Fruit fly (Drosophila melanogaster) whole organism, embryonic: Measurements from ENCODE around the gene ninaE.

Experiments used
- Atf-2 ChIP-seq: fragments of 200-800 bp; sonication (Bioruptor generic); optimal IDR thresholded peaks from 2 replicates; lab custom pipeline; 2016; ENCODE audit warnings: missing biosample characterization, missing genetic modification characterization
- BEAF-32 ChIP-seq: fragments of 200-800 bp; sonication (Bioruptor generic); optimal IDR thresholded peaks from 3 replicates; lab custom pipeline; 2017; ENCODE audit warnings: missing biosample characterization, missing genetic modification characterization, mild to moderate bottlenecking, moderate library complexity, missing genetic modification reagents
- CG10209 ChIP-seq: fragments of 200-800 bp; sonication (Bioruptor generic); optimal IDR thresholded peaks from 3 replicates; lab custom pipeline; 2017; ENCODE audit warnings: missing biosample characterization, mild to moderate bottlenecking, missing genetic modification characterization, missing genetic modification reagents
- CG10959 ChIP-seq: fragments of 200-800 bp; sonication (Bioruptor generic); IDR thresholded peaks from 2 replicates; pipeline ENCODE4 v1.3.6; 2022; ENCODE audit warnings: missing biosample characterization, missing genetic modification characterization
- CG11504 ChIP-seq: fragments of 200-800 bp; sonication (Bioruptor generic); optimal IDR thresholded peaks from 3 replicates; lab custom pipeline; 2019; ENCODE audit warnings: missing biosample characterization, mild to moderate bottlenecking, missing genetic modification characterization, moderate library complexity
- CG1233 ChIP-seq: fragments of 200-800 bp; sonication (Bioruptor generic); optimal IDR thresholded peaks from 4 replicates; lab custom pipeline; 2018; ENCODE audit warnings: missing biosample characterization, mild to moderate bottlenecking, missing genetic modification characterization
- CG12659 ChIP-seq: fragments of 200-800 bp; sonication (Bioruptor generic); optimal IDR thresholded peaks from 3 replicates; lab custom pipeline; 2017; ENCODE audit warnings: mild to moderate bottlenecking, missing biosample characterization, missing genetic modification reagents, missing genetic modification characterization
- CG13624 ChIP-seq: fragments of 200-800 bp; sonication (Bioruptor generic); optimal IDR thresholded peaks from 2 replicates; lab custom pipeline; 2016; ENCODE audit warnings: missing biosample characterization, missing genetic modification characterization
- CG14441 ChIP-seq: fragments of 200-800 bp; sonication (Bioruptor generic); IDR thresholded peaks from 2 replicates; pipeline ENCODE4 v1.3.6; 2022; ENCODE audit warnings: missing biosample characterization, missing genetic modification characterization
- CG16779 ChIP-seq: fragments of 200-800 bp; sonication (Bioruptor generic); IDR thresholded peaks from 2 replicates; pipeline ENCODE4 v1.3.6; 2022; ENCODE audit warnings: missing biosample characterization, missing genetic modification characterization
- CG16863 ChIP-seq: fragments of 200-800 bp; sonication (Bioruptor generic); optimal IDR thresholded peaks from 3 replicates; lab custom pipeline; 2016; ENCODE audit warnings: missing biosample characterization, missing genetic modification characterization
- CG1832 ChIP-seq: fragments of 200-800 bp; sonication (Bioruptor generic); optimal IDR thresholded peaks from 2 replicates; lab custom pipeline; 2017; ENCODE audit warnings: missing biosample characterization, mild to moderate bottlenecking, missing genetic modification characterization, inconsistent platforms
- CG2202 ChIP-seq: fragments of 200-800 bp; sonication (Bioruptor generic); optimal IDR thresholded peaks from 2 replicates; lab custom pipeline; 2018; ENCODE audit warnings: missing biosample characterization, mild to moderate bottlenecking, missing genetic modification characterization
- CG31388 ChIP-seq: fragments of 200-800 bp; sonication (Bioruptor generic); optimal IDR thresholded peaks from 2 replicates; lab custom pipeline; 2016; ENCODE audit warnings: missing biosample characterization, missing genetic modification characterization
- CG32767 ChIP-seq: fragments of 200-800 bp; sonication (Bioruptor generic); IDR thresholded peaks from 2 replicates; pipeline ENCODE4 v1.3.6; 2022; ENCODE audit warnings: missing biosample characterization, missing genetic modification characterization
- CG34422 ChIP-seq: fragments of 200-800 bp; sonication (Bioruptor generic); IDR thresholded peaks from 3 replicates; pipeline ENCODE4 v1.3.6; 2022; ENCODE audit warnings: missing biosample characterization, missing genetic modification characterization
- CG42726 ChIP-seq: fragments of 200-800 bp; sonication (Bioruptor generic); IDR thresholded peaks from 2 replicates; pipeline ENCODE4 v1.3.6; 2022; ENCODE audit warnings: missing biosample characterization, missing genetic modification characterization; ENCODE audit not compliant: partially characterized antibody
- CG43689 ChIP-seq: fragments of 200-800 bp; sonication (Bioruptor generic); IDR thresholded peaks from 2 replicates; pipeline ENCODE4 v1.3.6; 2022; ENCODE audit warnings: missing biosample characterization, missing genetic modification characterization
- CG6689 ChIP-seq: fragments of 200-800 bp; sonication (Bioruptor generic); IDR thresholded peaks from 2 replicates; pipeline ENCODE4 v1.3.6; 2022; ENCODE audit warnings: missing biosample characterization, missing genetic modification characterization
- CG8924 ChIP-seq: fragments of 200-800 bp; optimal IDR thresholded peaks from 3 replicates; lab custom pipeline; 2019; ENCODE audit warnings: missing biosample characterization, mild to moderate bottlenecking, missing genetic modification characterization, moderate library complexity
- H2.0 ChIP-seq: fragments of 200-800 bp; sonication (Bioruptor generic); IDR thresholded peaks from 2 replicates; pipeline ENCODE4 v1.3.6; 2022; ENCODE audit warnings: missing biosample characterization, missing genetic modification characterization
- HLHmδ ChIP-seq: fragments of 200-800 bp; sonication (Bioruptor generic); optimal IDR thresholded peaks from 2 replicates; lab custom pipeline; 2018; ENCODE audit warnings: missing biosample characterization, mild to moderate bottlenecking, missing genetic modification characterization, moderate library complexity
- Hey ChIP-seq: fragments of 200-800 bp; sonication (Bioruptor generic); optimal IDR thresholded peaks from 3 replicates; lab custom pipeline; 2018; ENCODE audit warnings: missing biosample characterization, mild to moderate bottlenecking, missing genetic modification characterization
- HmgD ChIP-seq: fragments of 200-800 bp; sonication (Bioruptor generic); optimal IDR thresholded peaks from 3 replicates; lab custom pipeline; 2016; ENCODE audit warnings: missing biosample characterization, missing genetic modification characterization
- Hr51 ChIP-seq, 2 experiments: fragments of 200-800 bp; sonication (Bioruptor generic); optimal IDR thresholded peaks; 2 replicates in 1 of 2; 3 replicates in 1 of 2; lab custom pipeline; 2016 to 2018; ENCODE audit warnings: missing biosample characterization in 2 of 2, missing genetic modification characterization in 2 of 2, mild to moderate bottlenecking in 1 of 2, moderate library complexity in 1 of 2
- Hsf ChIP-seq: fragments of 200-800 bp; sonication (Bioruptor generic); optimal IDR thresholded peaks from 3 replicates; lab custom pipeline; 2016; ENCODE audit warnings: missing biosample characterization, missing genetic modification characterization
- Lpt ChIP-seq: fragments of >200 bp; optimal IDR thresholded peaks from 2 replicates; lab custom pipeline; 2018; ENCODE audit warnings: missing biosample characterization, missing genetic modification characterization
- MBD-R2 ChIP-seq: fragments of 200-800 bp; sonication (Bioruptor generic); IDR thresholded peaks from 2 replicates; pipeline ENCODE4 v1.3.6; 2022; ENCODE audit warnings: missing biosample characterization, missing genetic modification characterization
- MTF-1 ChIP-seq: fragments of 200-800 bp; sonication (Bioruptor generic); optimal IDR thresholded peaks from 2 replicates; lab custom pipeline; 2018; ENCODE audit warnings: missing biosample characterization, mild to moderate bottlenecking, missing genetic modification characterization, borderline replicate concordance
- NfI ChIP-seq: fragments of 200-800 bp; sonication (Bioruptor generic); optimal IDR thresholded peaks from 3 replicates; lab custom pipeline; 2018; ENCODE audit warnings: missing biosample characterization, mild to moderate bottlenecking, missing genetic modification characterization, moderate library complexity
- Sry-δ ChIP-seq: fragments of 200-800 bp; sonication (Bioruptor generic); optimal IDR thresholded peaks from 2 replicates; lab custom pipeline; 2016; ENCODE audit warnings: missing biosample characterization, missing genetic modification characterization
- YL-1 ChIP-seq: fragments of 200-800 bp; sonication (Bioruptor generic); optimal IDR thresholded peaks from 3 replicates; lab custom pipeline; 2017; ENCODE audit warnings: missing biosample characterization, mild to moderate bottlenecking, missing genetic modification characterization
- az2 ChIP-seq: fragments of 200-800 bp; sonication (Bioruptor generic); optimal IDR thresholded peaks from 3 replicates; lab custom pipeline; 2016; ENCODE audit warnings: missing biosample characterization, missing genetic modification characterization
- bowl ChIP-seq: fragments of 200-800 bp; sonication (Bioruptor generic); IDR thresholded peaks from 2 replicates; pipeline ENCODE4 v1.3.6; 2022; ENCODE audit warnings: missing biosample characterization, missing genetic modification characterization
- bsh ChIP-seq, 2 experiments: fragments of 200-800 bp; sonication (Bioruptor generic); optimal IDR thresholded peaks; 2 replicates each; lab custom pipeline; 2017 to 2018; ENCODE audit warnings: mild to moderate bottlenecking in 2 of 2, missing biosample characterization in 2 of 2, missing genetic modification characterization in 2 of 2, moderate library complexity in 1 of 2
- caup ChIP-seq: fragments of 200-800 bp; sonication (Bioruptor generic); optimal IDR thresholded peaks from 3 replicates; lab custom pipeline; 2017; ENCODE audit warnings: missing biosample characterization, mild to moderate bottlenecking, missing genetic modification characterization, moderate library complexity; ENCODE audit not compliant: severe bottlenecking
- ewg ChIP-seq: fragments of 200-800 bp; sonication (Bioruptor generic); optimal IDR thresholded peaks from 3 replicates; lab custom pipeline; 2017; ENCODE audit warnings: mild to moderate bottlenecking, missing biosample characterization, missing genetic modification reagents, missing genetic modification characterization
- eyg ChIP-seq: fragments of 200-800 bp; sonication (Bioruptor generic); optimal IDR thresholded peaks from 3 replicates; lab custom pipeline; 2016; ENCODE audit warnings: missing biosample characterization, missing genetic modification characterization
- fd102C ChIP-seq: fragments of 200-800 bp; sonication (Bioruptor generic); optimal IDR thresholded peaks from 2 replicates; lab custom pipeline; 2018; ENCODE audit warnings: missing biosample characterization, mild to moderate bottlenecking, missing genetic modification characterization, moderate library complexity
- fu2 ChIP-seq: fragments of 200-800 bp; sonication (Bioruptor generic); optimal IDR thresholded peaks from 2 replicates; lab custom pipeline; 2016; ENCODE audit warnings: missing biosample characterization, missing genetic modification characterization
- ham ChIP-seq: fragments of 200-800 bp; sonication (Bioruptor generic); IDR thresholded peaks from 2 replicates; pipeline ENCODE4 v1.3.6; 2022; ENCODE audit warnings: missing biosample characterization, missing genetic modification characterization
- hbn ChIP-seq: fragments of 200-800 bp; sonication (Bioruptor generic); IDR thresholded peaks from 2 replicates; pipeline ENCODE4 v1.3.6; 2022; ENCODE audit warnings: missing biosample characterization, missing genetic modification characterization; ENCODE audit not compliant: partially characterized antibody
- lab ChIP-seq: fragments of 200-800 bp; sonication (Bioruptor generic); optimal IDR thresholded peaks from 3 replicates; lab custom pipeline; 2017; ENCODE audit warnings: missing biosample characterization, missing genetic modification characterization, mild to moderate bottlenecking, moderate library complexity, missing genetic modification reagents
- mld ChIP-seq: fragments of 200-800 bp; sonication (Bioruptor generic); IDR thresholded peaks from 3 replicates; pipeline ENCODE4 v1.3.6; 2022; ENCODE audit warnings: missing biosample characterization, missing genetic modification characterization; ENCODE audit not compliant: partially characterized antibody
- pb ChIP-seq: fragments of 200-800 bp; sonication (Bioruptor generic); optimal IDR thresholded peaks from 3 replicates; lab custom pipeline; 2016; ENCODE audit warnings: missing biosample characterization, missing genetic modification characterization
- pnt ChIP-seq: fragments of 200-800 bp; sonication (Bioruptor generic); optimal IDR thresholded peaks from 3 replicates; lab custom pipeline; 2016; ENCODE audit warnings: missing biosample characterization, missing genetic modification characterization
- pzg ChIP-seq: fragments of 200-800 bp; sonication (Bioruptor generic); optimal IDR thresholded peaks from 3 replicates; lab custom pipeline; 2018; ENCODE audit warnings: missing biosample characterization, mild to moderate bottlenecking, missing genetic modification characterization, moderate library complexity
- repo ChIP-seq: fragments of 200-800 bp; sonication (Bioruptor generic); optimal IDR thresholded peaks from 2 replicates; lab custom pipeline; 2016; ENCODE audit warnings: missing biosample characterization, missing genetic modification characterization
- sisA ChIP-seq: fragments of 200-800 bp; sonication (Bioruptor generic); IDR thresholded peaks from 2 replicates; pipeline ENCODE4 v1.3.6; 2022; ENCODE audit warnings: missing biosample characterization, missing genetic modification characterization
- sqz ChIP-seq: fragments of 200-800 bp; sonication (Bioruptor generic); optimal IDR thresholded peaks from 3 replicates; lab custom pipeline; 2018; ENCODE audit warnings: missing biosample characterization, mild to moderate bottlenecking, missing genetic modification characterization

ninaE gene

dm6 chr3R:19892046-19892445, 4.0 kb upstream of the ninaE start (continued):
- TF ChIP-seq CG10209 (GFP tag; lab: Kevin White, UChicago) = peak; percentile 59
- TF ChIP-seq bowl (GFP tag; lab: Robert Waterston, UW) = no peak
- TF ChIP-seq CG1233 (GFP tag; lab: Kevin White, UChicago) = peak; percentile 46
- TF ChIP-seq sisA (GFP tag; lab: Robert Waterston, UW) = peak; percentile 71
- peak; percentile 69 for TF ChIP-seq Atf-2 (GFP tag; lab: Kevin White, UChicago)
- no peak for TF ChIP-seq CG1832 (GFP tag; lab: Kevin White, UChicago)
- TF ChIP-seq CG8924 = no peak
- TF ChIP-seq CG14441 (GFP tag; lab: Robert Waterston, UW) = peak; percentile 87
- peak; percentile 54 for TF ChIP-seq caup
- peak; percentile 31 for TF ChIP-seq HmgD (GFP tag; lab: Kevin White, UChicago)
- peak; percentile 54 for TF ChIP-seq CG10959
- TF ChIP-seq HLHmδ (GFP tag; lab: Kevin White, UChicago) = no peak
- peak; percentile 69 for TF ChIP-seq pnt (GFP tag; lab: Kevin White, UChicago)
- peak; percentile 51 for TF ChIP-seq MTF-1 (GFP tag; lab: Kevin White, UChicago)
- peak; percentile 51 for TF ChIP-seq CG43689 (GFP tag; lab: Robert Waterston, UW)
- TF ChIP-seq YL-1 (GFP tag; lab: Kevin White, UChicago) = no peak
- peak; percentile 78 for TF ChIP-seq CG11504 (tag; lab: Kevin White, UChicago)
- TF ChIP-seq CG12659 (GFP tag; lab: Kevin White, UChicago) = peak; percentile 54
- TF ChIP-seq pzg (GFP tag; lab: Kevin White, UChicago) = no peak
- peak; percentile 66 for TF ChIP-seq CG16863
- TF ChIP-seq bsh (GFP tag; optimal IDR thresholded peaks at IDR 0.05; lab: Kevin White, UChicago) = peak in 1 of 2 experiments; percentile 75
- peak; percentile 65 for TF ChIP-seq NfI
- TF ChIP-seq lab (GFP tag; lab: Kevin White, UChicago) = peak; percentile 70
- TF ChIP-seq CG16779 (GFP tag; lab: Robert Waterston, UW) = no peak
- TF ChIP-seq fu2 (GFP tag; lab: Kevin White, UChicago) = peak; percentile 18
- TF ChIP-seq CG6689 (GFP tag; lab: Robert Waterston, UW) = peak; percentile 81
- TF ChIP-seq az2 = peak; percentile 53
- TF ChIP-seq hbn = no peak
- TF ChIP-seq mld = no peak
- TF ChIP-seq CG31388 (GFP tag; lab: Kevin White, UChicago) = no peak
- TF ChIP-seq CG13624 (GFP tag; lab: Kevin White, UChicago) = peak; percentile 49
- peak; percentile 34; the same call in 1 of the 2 replicates for TF ChIP-seq MBD-R2 (GFP tag; lab: Robert Waterston, UW)
- no peak for TF ChIP-seq fd102C
- TF ChIP-seq ham (GFP tag; lab: Robert Waterston, UW) = no peak
- TF ChIP-seq repo = peak; percentile 45
- no peak for TF ChIP-seq sqz (GFP tag; lab: Kevin White, UChicago)
- peak; percentile 63; the same call in 1 of the 2 replicates for TF ChIP-seq H2.0
- TF ChIP-seq Hey = no peak
- TF ChIP-seq Hsf = peak; percentile 61
- TF ChIP-seq CG34422 = peak; percentile 83
- TF ChIP-seq Sry-δ (GFP tag; lab: Kevin White, UChicago) = peak; percentile 20
- no peak for TF ChIP-seq BEAF-32 (GFP tag; lab: Kevin White, UChicago)
- TF ChIP-seq CG32767 (GFP tag; lab: Robert Waterston, UW) = peak; percentile 67
- no peak for TF ChIP-seq CG42726 (GFP tag; lab: Robert Waterston, UW)
- peak; percentile 13 for TF ChIP-seq CG2202 (tag; lab: Kevin White, UChicago)
- TF ChIP-seq eyg (GFP tag; lab: Kevin White, UChicago) = peak; percentile 39
- TF ChIP-seq ewg = no peak
- TF ChIP-seq pb (GFP tag; lab: Kevin White, UChicago) = peak; percentile 74
- peak; percentile 11 to 76 for TF ChIP-seq Hr51 (GFP tag; optimal IDR thresholded peaks at IDR 0.05; lab: Kevin White, UChicago)
- TF ChIP-seq Lpt (GFP tag; lab: Kevin White, UChicago) = no peak
